Worm (Caenorhabditis elegans) whole organism, late embryonic: ENCODE measurements around the gene srh-99.

Experiments
- C38D4.7 ChIP-seq: fragments of 200-800 bp; sonication (Bioruptor generic); optimal IDR thresholded peaks from 2 replicates; lab custom pipeline; 2018; ENCODE audit warnings: mild to moderate bottlenecking, missing genetic modification characterization, moderate library complexity, missing compliant biosample characterization
- F13H6.1 ChIP-seq: sonication (generic microtip); optimal IDR thresholded peaks from 2 replicates; lab custom pipeline; 2016; ENCODE audit warnings: missing genetic modification characterization, missing compliant biosample characterization
- K02D7.2 ChIP-seq: sonication (generic microtip); optimal IDR thresholded peaks from 2 replicates; lab custom pipeline; 2017; ENCODE audit warnings: mild to moderate bottlenecking, missing genetic modification characterization, missing compliant biosample characterization
- K09A11.1 ChIP-seq: sonication (generic microtip); optimal IDR thresholded peaks from 2 replicates; lab custom pipeline; 2017; ENCODE audit warnings: antibody characterized with exemption, mild to moderate bottlenecking, missing genetic modification characterization, missing compliant biosample characterization; ENCODE audit not compliant: insufficient read depth
- ahr-1 ChIP-seq: sonication (generic microtip); optimal IDR thresholded peaks from 2 replicates; lab custom pipeline; 2016; ENCODE audit warnings: missing genetic modification characterization, missing compliant biosample characterization
- ceh-14 ChIP-seq: sonication (generic microtip); optimal IDR thresholded peaks from 2 replicates; lab custom pipeline; 2016; ENCODE audit warnings: missing genotype, missing genetic modification characterization, missing compliant biosample characterization
- ceh-18 ChIP-seq: sonication (generic microtip); optimal IDR thresholded peaks from 2 replicates; lab custom pipeline; 2016; ENCODE audit warnings: missing genetic modification characterization, missing compliant biosample characterization
- ceh-19 ChIP-seq: fragments of 200-800 bp; sonication (Bioruptor generic); optimal IDR thresholded peaks from 2 replicates; lab custom pipeline; 2018; ENCODE audit warnings: mild to moderate bottlenecking, missing genetic modification characterization, missing compliant biosample characterization
- ceh-22 ChIP-seq: sonication (generic microtip); optimal IDR thresholded peaks from 2 replicates; lab custom pipeline; 2017; ENCODE audit warnings: missing biosample characterization, missing genetic modification characterization
- ceh-34 ChIP-seq: sonication (generic microtip); optimal IDR thresholded peaks from 2 replicates; lab custom pipeline; 2016; ENCODE audit warnings: mild to moderate bottlenecking, missing genetic modification characterization, missing compliant biosample characterization
- ceh-45 ChIP-seq: fragments of 200-800 bp; sonication (Bioruptor generic); IDR thresholded peaks from 2 replicates; pipeline ENCODE4 v1.3.6; 2022; ENCODE audit warnings: missing genetic modification reagents, missing genetic modification characterization, missing compliant biosample characterization
- ceh-6 ChIP-seq: fragments of 200-800 bp; sonication (Bioruptor generic); optimal IDR thresholded peaks from 2 replicates; lab custom pipeline; 2018; ENCODE audit warnings: mild to moderate bottlenecking, missing genetic modification characterization, missing compliant biosample characterization
- ceh-9 ChIP-seq: sonication (generic microtip); optimal IDR thresholded peaks from 2 replicates; lab custom pipeline; 2016; ENCODE audit warnings: mild to moderate bottlenecking, missing genetic modification characterization, inconsistent platforms, missing compliant biosample characterization
- che-1 ChIP-seq: sonication (generic microtip); optimal IDR thresholded peaks from 2 replicates; lab custom pipeline; 2016; ENCODE audit warnings: mild to moderate bottlenecking, missing genetic modification characterization, missing compliant biosample characterization
- dve-1 ChIP-seq: sonication (generic microtip); optimal IDR thresholded peaks from 2 replicates; lab custom pipeline; 2017; ENCODE audit warnings: antibody characterized with exemption, mild to moderate bottlenecking, missing genetic modification characterization, missing compliant biosample characterization
- elt-4 ChIP-seq: sonication (generic microtip); optimal IDR thresholded peaks from 2 replicates; lab custom pipeline; 2016; ENCODE audit warnings: missing genetic modification characterization, missing compliant biosample characterization
- ets-4 ChIP-seq: sonication (generic microtip); optimal IDR thresholded peaks from 2 replicates; lab custom pipeline; 2016; ENCODE audit warnings: missing genetic modification characterization, missing compliant biosample characterization
- eyg-1 ChIP-seq: sonication (generic microtip); optimal IDR thresholded peaks from 2 replicates; lab custom pipeline; 2016; ENCODE audit warnings: missing genotype, missing genetic modification characterization, missing compliant biosample characterization
- fax-1 ChIP-seq: sonication (generic microtip); optimal IDR thresholded peaks from 2 replicates; lab custom pipeline; 2016; ENCODE audit warnings: missing genotype, missing genetic modification characterization, missing compliant biosample characterization
- fkh-10 ChIP-seq: fragments of 150-350 bp; optimal IDR thresholded peaks from 2 replicates; lab custom pipeline; 2014; ENCODE audit warnings: missing biosample characterization, missing genetic modification reagents, missing genetic modification characterization
- hlh-13 ChIP-seq: fragments of 200-800 bp; sonication (Bioruptor generic); optimal IDR thresholded peaks from 2 replicates; lab custom pipeline; 2018; ENCODE audit warnings: mild to moderate bottlenecking, missing genetic modification characterization, missing compliant biosample characterization
- hlh-15 ChIP-seq: sonication (generic microtip); optimal IDR thresholded peaks from 2 replicates; lab custom pipeline; 2016; ENCODE audit warnings: missing genetic modification characterization, missing compliant biosample characterization
- hlh-30 ChIP-seq: sonication (generic microtip); optimal IDR thresholded peaks from 2 replicates; lab custom pipeline; 2017; ENCODE audit warnings: antibody characterized with exemption, missing genetic modification characterization, missing compliant biosample characterization; ENCODE audit not compliant: insufficient read depth
- lim-6 ChIP-seq: sonication (generic microtip); optimal IDR thresholded peaks from 2 replicates; lab custom pipeline; 2016; ENCODE audit warnings: missing genetic modification characterization, missing compliant biosample characterization
- lin-11 ChIP-seq: fragments of 200-800 bp; sonication (Bioruptor generic); optimal IDR thresholded peaks from 2 replicates; lab custom pipeline; 2018; ENCODE audit warnings: mild to moderate bottlenecking, missing genetic modification characterization, missing compliant biosample characterization
- madf-2 ChIP-seq: sonication (generic microtip); optimal IDR thresholded peaks from 2 replicates; lab custom pipeline; 2017; ENCODE audit warnings: missing genetic modification characterization, missing compliant biosample characterization
- mec-3 ChIP-seq: sonication (generic microtip); optimal IDR thresholded peaks from 2 replicates; lab custom pipeline; 2016; ENCODE audit warnings: borderline replicate concordance, missing genetic modification characterization, missing compliant biosample characterization
- npax-4 ChIP-seq: sonication (generic microtip); optimal IDR thresholded peaks from 2 replicates; lab custom pipeline; 2016; ENCODE audit warnings: missing genetic modification characterization, missing compliant biosample characterization
- pag-3 ChIP-seq: sonication (generic microtip); optimal IDR thresholded peaks from 2 replicates; lab custom pipeline; 2016; ENCODE audit warnings: missing compliant biosample characterization, missing genetic modification characterization, borderline replicate concordance
- sdc-2 ChIP-seq: sonication (generic microtip); optimal IDR thresholded peaks from 2 replicates; lab custom pipeline; 2016; ENCODE audit warnings: missing genotype, missing genetic modification characterization, missing compliant biosample characterization
- sox-2 ChIP-seq: fragments of 200-800 bp; sonication (Bioruptor generic); IDR thresholded peaks from 2 replicates; pipeline ENCODE4 v1.3.6; 2022; ENCODE audit warnings: missing genetic modification reagents, missing genetic modification characterization, missing compliant biosample characterization
- sox-4 ChIP-seq: sonication (generic microtip); optimal IDR thresholded peaks from 2 replicates; lab custom pipeline; 2017; ENCODE audit warnings: mild to moderate bottlenecking, missing genetic modification characterization, inconsistent platforms, missing compliant biosample characterization
- syd-9 ChIP-seq: sonication (generic microtip); optimal IDR thresholded peaks from 2 replicates; lab custom pipeline; 2016; ENCODE audit warnings: mild to moderate bottlenecking, missing genetic modification characterization, moderate library complexity, missing compliant biosample characterization
- tbx-2 ChIP-seq: sonication (generic microtip); optimal IDR thresholded peaks from 2 replicates; lab custom pipeline; 2016; ENCODE audit warnings: missing genetic modification characterization, missing compliant biosample characterization
- ttx-3 ChIP-seq: sonication (generic microtip); optimal IDR thresholded peaks from 2 replicates; lab custom pipeline; 2016; ENCODE audit warnings: missing genetic modification reagents, missing genetic modification characterization, missing compliant biosample characterization
- unc-3 ChIP-seq, 2 experiments: fragments of 200-800 bp in 1 of 2; sonication (Bioruptor generic) in 1 of 2; sonication (generic microtip) in 1 of 2; conservative IDR thresholded peaks in 1 of 2; optimal IDR thresholded peaks in 1 of 2; 2 replicates each; pipeline versions ENCODE4 v1.3.6 to Lab custom; 2016 to 2022; ENCODE audit warnings: missing compliant biosample characterization in 2 of 2, missing genetic modification characterization in 2 of 2, missing genetic modification reagents in 1 of 2
- unc-42 ChIP-seq: sonication (generic microtip); optimal IDR thresholded peaks from 2 replicates; lab custom pipeline; 2016; ENCODE audit warnings: missing genotype, missing genetic modification characterization, missing compliant biosample characterization
- zip-5 ChIP-seq: sonication (generic microtip); optimal IDR thresholded peaks from 2 replicates; lab custom pipeline; 2016; ENCODE audit warnings: missing genetic modification characterization, missing compliant biosample characterization

The srh-99 gene

ce11 chrII:3724175-3724715 is 7.9 kb upstream of the srh-99 start, which contains the start of gene C46E10.1:
C46E10.1 (plus strand) TSS chrII:3724225.
- TF ChIP-seq K09A11.1 (tag; lab: Kevin White, UChicago) = no peak
- TF ChIP-seq mec-3 (tag; lab: Kevin White, UChicago) = peak; percentile 6

- no peak for TF ChIP-seq tbx-2 (tag; lab: Kevin White, UChicago)
- TF ChIP-seq ceh-45 (GFP tag; lab: Robert Waterston, UW) = no peak
- no peak for TF ChIP-seq ceh-22 (tag; lab: Kevin White, UChicago)
- no peak for TF ChIP-seq F13H6.1 (tag; lab: Kevin White, UChicago)
- TF ChIP-seq dve-1 (tag; lab: Kevin White, UChicago) = no peak
- no peak for TF ChIP-seq elt-4 (tag; lab: Kevin White, UChicago)
- TF ChIP-seq fkh-10 (GFP tag; lab: Kevin White, UChicago) = no peak
- TF ChIP-seq ceh-19 (GFP tag; lab: Kevin White, UChicago) = no peak
- no peak for TF ChIP-seq ets-4 (tag; lab: Kevin White, UChicago)
- no peak for TF ChIP-seq C38D4.7 (GFP tag; lab: Kevin White, UChicago)
Measured at ce11 chrII:3721016-3721415, 4.7 kb upstream of the srh-99 start, which contains the start of gene C46E10.3. C46E10.3 (plus strand) TSS chrII:3721316.

ce11 chrII:3716961-3717360 is 606 bp upstream of the srh-99 start, which contains the start of gene fbxc-52:
fbxc-52 (plus strand) TSS chrII:3717261.
- TF ChIP-seq che-1 = no peak
- TF ChIP-seq madf-2 (tag; lab: Kevin White, UChicago) = no peak
- TF ChIP-seq ceh-18 (tag; lab: Kevin White, UChicago) = no peak
- TF ChIP-seq ceh-14 (tag; lab: Kevin White, UChicago) = no peak
- TF ChIP-seq sdc-2 (tag; lab: Kevin White, UChicago) = no peak
- no peak for TF ChIP-seq ahr-1
- no peak for TF ChIP-seq K02D7.2
- no peak for TF ChIP-seq zip-5 (tag; lab: Kevin White, UChicago)
- TF ChIP-seq ceh-45 (GFP tag; lab: Robert Waterston, UW) = no peak
- no peak for TF ChIP-seq tbx-2 (tag; lab: Kevin White, UChicago)
- TF ChIP-seq ceh-6 (GFP tag; lab: Kevin White, UChicago) = no peak
- TF ChIP-seq syd-9 (tag; lab: Kevin White, UChicago) = no peak
- TF ChIP-seq unc-3 (GFP tag; conservative IDR thresholded peaks at IDR 0.05; lab: Robert Waterston, UW) = no peak
- TF ChIP-seq unc-3 (tag; optimal IDR thresholded peaks at IDR 0.05; lab: Kevin White, UChicago) = no peak
- no peak for TF ChIP-seq hlh-15
- TF ChIP-seq hlh-13 (GFP tag; lab: Kevin White, UChicago) = no peak
- TF ChIP-seq K09A11.1 (tag; lab: Kevin White, UChicago) = no peak
- TF ChIP-seq pag-3 (tag; lab: Kevin White, UChicago) = no peak
- no peak for TF ChIP-seq npax-4 (tag; lab: Kevin White, UChicago)
- no peak for TF ChIP-seq dve-1 (tag; lab: Kevin White, UChicago)
- TF ChIP-seq fax-1 (tag; lab: Kevin White, UChicago) = no peak

ce11 chrII:3714595-3714994 is 1.8 kb downstream of the srh-99 start, which contains the start of gene srh-100:
srh-100 (minus strand) TSS chrII:3714695.
- no peak for TF ChIP-seq npax-4 (tag; lab: Kevin White, UChicago)
- TF ChIP-seq fax-1 (tag; lab: Kevin White, UChicago) = no peak
- no peak for TF ChIP-seq ceh-34
- no peak for TF ChIP-seq lim-6 (tag; lab: Kevin White, UChicago)
- TF ChIP-seq unc-42 = no peak
- TF ChIP-seq ttx-3 = no peak
- no peak for TF ChIP-seq hlh-15
- no peak for TF ChIP-seq eyg-1
- no peak for TF ChIP-seq ets-4 (tag; lab: Kevin White, UChicago)
- TF ChIP-seq sox-4 (tag; lab: Kevin White, UChicago) = no peak
- no peak for TF ChIP-seq mec-3 (tag; lab: Kevin White, UChicago)
- no peak for TF ChIP-seq lin-11 (tag; lab: Kevin White, UChicago)
- no peak for TF ChIP-seq hlh-30 (tag; lab: Kevin White, UChicago)
- TF ChIP-seq ceh-9 (tag; lab: Kevin White, UChicago) = no peak
- TF ChIP-seq hlh-13 (GFP tag; lab: Kevin White, UChicago) = no peak
- no peak for TF ChIP-seq sox-2
- TF ChIP-seq, all 69 proteins: peak for 0
